Fruit fly (Drosophila melanogaster) whole organism: ENCODE measurements around the gene CG1979.

Source experiments
- CG8478 ChIP-seq: fragments of >200 bp; optimal IDR thresholded peaks from 2 replicates; lab custom pipeline; 2018; ENCODE audit warnings: inconsistent platforms
- Dll ChIP-seq: fragments of >200 bp; optimal IDR thresholded peaks from 2 replicates; lab custom pipeline; 2017
- EcR ChIP-seq, 2 experiments: fragments of >200 bp; optimal IDR thresholded peaks; 2 replicates each; lab custom pipeline; 2017; ENCODE audit warnings: missing biosample characterization in 2 of 2, missing genetic modification characterization in 2 of 2, missing genetic modification reagents in 2 of 2
- pan ChIP-seq: fragments of >200 bp; optimal IDR thresholded peaks from 2 replicates; lab custom pipeline; 2017
- psq ChIP-seq: fragments of >200 bp; optimal IDR thresholded peaks from 2 replicates; lab custom pipeline; 2017
- usp ChIP-seq: fragments of >200 bp; optimal IDR thresholded peaks from 2 replicates; lab custom pipeline; 2017; ENCODE audit warnings: missing biosample characterization, missing genetic modification characterization, mixed read lengths

Gene CG1979

DNA sequence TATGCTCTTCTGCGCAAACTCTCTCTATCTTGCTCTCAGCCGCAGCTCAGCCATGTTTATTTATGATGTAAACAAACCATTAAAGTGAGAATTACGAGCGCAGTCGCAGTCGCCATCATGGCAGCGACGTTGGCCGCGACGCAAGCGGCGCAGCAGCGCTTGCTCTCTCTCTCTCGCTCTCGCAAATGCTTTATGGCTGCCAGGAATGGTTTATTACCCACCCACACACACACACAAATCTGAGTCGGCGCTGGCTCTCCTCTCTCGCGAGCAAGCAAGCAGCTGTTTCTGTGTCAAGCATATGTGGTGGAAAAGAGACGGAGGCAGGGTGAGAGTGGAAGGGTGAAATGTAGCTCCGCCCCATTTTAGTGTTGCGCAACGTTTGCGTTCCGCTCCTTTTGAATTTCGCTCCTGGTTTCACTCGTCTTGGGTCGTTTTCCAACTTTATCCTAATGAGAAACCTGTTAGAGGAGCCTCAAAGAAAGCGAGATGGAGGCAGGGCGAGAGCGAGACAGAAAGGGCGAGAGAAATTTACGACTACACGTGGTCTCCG, 17.1 kb upstream of the CG1979 start:
- TF ChIP-seq usp (GFP tag; lab: Kevin White, UChicago) (no peak), CG8478 (lab: Kevin White, UChicago) (no peak), pan (lab: Kevin White, UChicago) (no peak), EcR (GFP tag; optimal IDR thresholded peaks at IDR 0.05; lab: Kevin White, UChicago) (no peak), Dll (lab: Kevin White, UChicago) (peak; percentile 85)

- TF ChIP-seq usp (GFP tag; lab: Kevin White, UChicago), result no peak
Observed at dm6 chr3R:7040894-7041293, 13.5 kb upstream of the CG1979 start.

dm6 chr3R:7044016-7044415, 10.4 kb upstream of the CG1979 start:
- TF ChIP-seq psq, result no peak
- no peak for TF ChIP-seq usp (GFP tag; lab: Kevin White, UChicago)
- TF ChIP-seq Dll (lab: Kevin White, UChicago), result no peak
- no peak for TF ChIP-seq CG8478 (lab: Kevin White, UChicago)
- TF ChIP-seq pan (lab: Kevin White, UChicago), result no peak

- no peak for TF ChIP-seq Dll (lab: Kevin White, UChicago)
- TF ChIP-seq CG8478 (lab: Kevin White, UChicago), result no peak
- TF ChIP-seq pan (lab: Kevin White, UChicago), result no peak
- no peak for TF ChIP-seq usp (GFP tag; lab: Kevin White, UChicago)
- TF ChIP-seq EcR (GFP tag; optimal IDR thresholded peaks at IDR 0.05; lab: Kevin White, UChicago), result no peak
- no peak for TF ChIP-seq psq
Observed at dm6 chr3R:7052242-7052641, 2.1 kb upstream of the CG1979 start, which contains the start of gene Sodh1. Gene Sodh1 (plus strand): TSS chr3R:7052335.

dm6 chr3R:7058017-7058416, 3.6 kb downstream of the CG1979 start:
- TF ChIP-seq CG8478 (lab: Kevin White, UChicago) (no peak), Dll (lab: Kevin White, UChicago) (no peak)

dm6 chr3R:7059015-7059414, 4.6 kb downstream of the CG1979 start, which contains the start of gene dj:
Gene dj (plus strand): TSS chr3R:7059315.
- no peak for TF ChIP-seq EcR (GFP tag; optimal IDR thresholded peaks at IDR 0.05; lab: Kevin White, UChicago)

- TF ChIP-seq CG8478 (lab: Kevin White, UChicago), result no peak
- no peak for TF ChIP-seq psq
- no peak for TF ChIP-seq EcR (GFP tag; optimal IDR thresholded peaks at IDR 0.05; lab: Kevin White, UChicago)
- TF ChIP-seq usp (GFP tag; lab: Kevin White, UChicago), result no peak
- TF ChIP-seq Dll (lab: Kevin White, UChicago), result no peak
- TF ChIP-seq pan (lab: Kevin White, UChicago), result no peak
Observed at dm6 chr3R:7060467-7060866, 6.1 kb downstream of the CG1979 start, which contains the start of gene djl. Gene djl (plus strand): TSS chr3R:7060767.

DNA sequence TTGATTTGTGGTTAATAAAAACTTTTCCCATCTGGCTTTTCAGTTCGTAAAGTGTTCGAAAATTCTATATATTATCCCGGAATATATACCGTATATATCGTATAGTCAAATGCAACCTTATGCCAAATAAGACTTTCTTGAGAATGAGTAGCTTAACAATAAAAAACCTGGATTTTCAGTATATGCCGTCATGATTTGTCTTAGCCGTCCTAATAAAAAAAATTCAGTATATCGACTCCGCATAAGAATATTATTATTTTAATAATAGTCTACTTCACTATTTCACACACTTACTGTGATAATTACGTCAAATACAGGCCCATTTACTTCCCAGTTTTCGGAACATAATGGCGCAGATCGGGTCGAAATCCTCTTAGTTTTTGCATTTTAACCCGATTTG, 7.5 kb downstream of the CG1979 start, which contains the start of gene Mst84B:
Gene Mst84B, plus strand, starts transcription at position 301 of the 400 bp plus-strand sequence.
- TF ChIP-seq usp (GFP tag; lab: Kevin White, UChicago), result no peak
- no peak for TF ChIP-seq pan (lab: Kevin White, UChicago)
- no peak for TF ChIP-seq EcR (GFP tag; optimal IDR thresholded peaks at IDR 0.05; lab: Kevin White, UChicago)
- TF ChIP-seq Dll (lab: Kevin White, UChicago), result no peak
- no peak for TF ChIP-seq psq
- TF ChIP-seq CG8478 (lab: Kevin White, UChicago), result no peak

DNA sequence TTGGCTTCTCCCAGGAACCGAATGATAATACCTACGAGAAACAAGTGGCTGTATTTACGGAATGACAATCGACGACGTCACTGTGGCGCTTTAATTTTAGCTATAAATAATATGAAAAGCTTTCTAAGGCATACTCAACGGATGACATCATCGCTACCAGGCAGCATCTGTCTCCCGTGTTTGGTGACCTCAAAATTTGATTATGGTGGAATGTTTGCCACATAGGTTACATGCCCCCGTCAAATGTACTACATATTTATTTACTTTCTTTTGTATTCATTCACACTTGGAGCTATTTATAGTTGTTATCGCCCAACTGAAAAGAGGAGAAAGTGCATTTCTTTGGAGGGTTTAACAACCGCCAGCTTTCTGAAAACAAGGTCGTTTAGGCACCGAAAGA, 11.9 kb downstream of the CG1979 start:
- TF ChIP-seq psq (no peak), CG8478 (lab: Kevin White, UChicago) (no peak), usp (GFP tag; lab: Kevin White, UChicago) (no peak), pan (lab: Kevin White, UChicago) (no peak), EcR (GFP tag; optimal IDR thresholded peaks at IDR 0.05; lab: Kevin White, UChicago) (no peak), Dll (lab: Kevin White, UChicago) (no peak)

dm6 chr3R:7067092-7067491, 12.7 kb downstream of the CG1979 start, which contains the start of the genes CG1105 and CG1965:
Gene CG1105 (minus strand): TSS chr3R:7067136.
Gene CG1965 (plus strand): TSS chr3R:7067401.
- TF ChIP-seq CG8478 (lab: Kevin White, UChicago), result no peak
- no peak for TF ChIP-seq EcR (GFP tag; optimal IDR thresholded peaks at IDR 0.05; lab: Kevin White, UChicago)
- no peak for TF ChIP-seq usp (GFP tag; lab: Kevin White, UChicago)

DNA sequence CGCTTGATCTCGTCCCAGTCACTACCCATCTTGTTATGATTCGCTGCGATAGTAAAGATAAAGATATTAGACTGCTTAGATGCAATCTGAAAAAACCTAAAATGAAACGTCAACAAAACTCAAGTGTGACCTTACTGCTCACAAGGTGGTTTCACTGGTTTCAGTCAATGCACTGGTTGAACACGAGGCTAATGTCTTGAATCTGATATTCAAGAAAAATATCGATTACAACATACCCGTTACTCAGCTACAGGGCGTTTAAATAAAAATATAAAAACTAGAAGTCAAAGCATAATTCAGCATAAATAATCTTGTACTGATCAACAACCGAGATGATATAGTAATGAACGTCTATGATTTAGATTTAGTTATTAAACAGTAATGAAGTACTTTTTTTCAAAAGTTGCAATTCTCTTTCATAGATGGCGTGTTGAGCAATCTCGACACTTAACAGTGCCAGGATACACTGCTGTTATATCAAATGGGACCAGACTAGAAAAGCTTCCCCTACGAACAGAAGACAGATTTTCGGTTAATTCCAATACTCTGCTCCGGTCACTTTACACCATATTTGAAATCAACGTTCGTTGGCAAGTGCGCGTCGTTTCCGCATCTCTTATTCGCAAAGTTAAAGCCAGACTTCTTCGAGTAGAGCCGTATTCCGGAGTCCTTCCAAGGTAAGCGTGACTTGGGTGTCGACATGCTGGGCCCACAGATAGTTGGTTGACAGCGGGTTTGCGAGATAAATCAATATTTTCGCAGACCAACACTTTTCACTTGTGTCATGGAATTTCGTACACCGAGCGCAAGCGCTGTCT, 20.1 kb downstream of the CG1979 start, which contains the start of the genes Ufl1 and CG1943:
Gene Ufl1, minus strand, starts transcription at position 156 of the 818 bp plus-strand sequence.
Gene CG1943, plus strand, starts transcription at position 563 of the 818 bp plus-strand sequence.
- no peak for TF ChIP-seq psq
- no peak for TF ChIP-seq pan (lab: Kevin White, UChicago)
- TF ChIP-seq EcR (GFP tag; optimal IDR thresholded peaks at IDR 0.05; lab: Kevin White, UChicago), result no peak
- no peak for TF ChIP-seq CG8478 (lab: Kevin White, UChicago)
- no peak for TF ChIP-seq Dll (lab: Kevin White, UChicago)
- no peak for TF ChIP-seq usp (GFP tag; lab: Kevin White, UChicago)

DNA sequence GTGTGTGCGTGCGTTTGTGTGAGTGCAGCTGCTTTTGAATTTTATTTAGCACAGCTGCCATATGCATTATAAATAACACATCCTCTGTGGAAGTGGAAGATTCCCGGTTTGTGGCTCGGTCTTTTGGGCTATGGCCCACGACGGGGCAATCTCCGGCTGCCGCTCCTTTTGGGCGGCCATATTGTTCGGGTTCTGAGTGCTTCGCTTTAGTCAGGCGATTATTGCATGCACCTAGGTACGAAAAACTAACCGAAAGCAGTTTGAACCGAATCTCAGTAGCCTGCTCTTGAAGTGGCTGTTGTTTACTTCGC, 20.7 kb downstream of the CG1979 start:
- TF ChIP-seq CG8478 (lab: Kevin White, UChicago) (no peak), psq (no peak), pan (lab: Kevin White, UChicago) (no peak), usp (GFP tag; lab: Kevin White, UChicago) (no peak), Dll (lab: Kevin White, UChicago) (no peak), EcR (GFP tag; optimal IDR thresholded peaks at IDR 0.05; lab: Kevin White, UChicago) (no peak)
